Worm (Caenorhabditis elegans): Measurements from ENCODE around the gene C05C10.2.

C05C10.2 gene

DNA sequence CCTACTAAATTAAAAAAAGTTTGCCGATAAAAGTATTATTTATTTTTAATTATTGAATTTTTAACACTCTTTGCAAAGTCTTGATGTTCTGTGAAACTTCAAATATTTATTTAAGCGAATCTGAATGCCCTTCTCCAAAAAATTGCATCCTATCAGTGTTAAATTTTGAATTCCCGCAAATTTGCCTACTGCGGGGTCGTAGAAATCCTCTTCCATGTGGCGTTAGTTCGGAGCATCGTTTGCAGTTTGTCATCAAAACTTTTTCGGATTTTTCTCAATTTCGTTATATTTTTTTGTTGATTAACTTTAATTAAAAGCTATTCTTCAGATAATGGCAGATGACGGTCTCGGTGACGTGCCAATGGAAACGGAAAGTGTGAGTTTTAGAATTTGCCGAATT is 18.4 kb downstream of the C05C10.2 start, which contains the start of gene ufd-3 (continued):
- TF ChIP-seq hlh-12 (tag; optimal IDR thresholded peaks at IDR 0.05) = no peak
- TF ChIP-seq lin-26 (GFP tag; IDR thresholded peaks at IDR 0.05) = no peak
- TF ChIP-seq F57C9.4 (tag; optimal IDR thresholded peaks at IDR 0.05) = peak; percentile 55
- no peak for TF ChIP-seq F52B5.7 (tag; optimal IDR thresholded peaks at IDR 0.05)
- no peak for TF ChIP-seq gei-17 (GFP tag; optimal IDR thresholded peaks at IDR 0.05)
- TF ChIP-seq sdz-38 (tag; optimal IDR thresholded peaks at IDR 0.05) = no peak
- peak; percentile 91 for TF ChIP-seq dpl-1 (GFP tag; optimal IDR thresholded peaks at IDR 0.05)
- peak; percentile 42 for TF ChIP-seq tbp1 (GFP tag; optimal IDR thresholded peaks at IDR 0.05)
- TF ChIP-seq hmg-20 (GFP tag; IDR thresholded peaks at IDR 0.05) = no peak
- peak; percentile 53 for TF ChIP-seq xnd-1 (tag; optimal IDR thresholded peaks at IDR 0.05)
- peak; percentile 33 for TF ChIP-seq nhr-80 (tag; optimal IDR thresholded peaks at IDR 0.05)
- TF ChIP-seq F33H1.4 (GFP tag; IDR thresholded peaks at IDR 0.05) = peak; percentile 43; the same call in 1 of the 2 replicates
- TF ChIP-seq F49E8.2 (tag; optimal IDR thresholded peaks at IDR 0.05; ENCODE audit: insufficient read depth) = no peak
- peak; percentile 46 for TF ChIP-seq him-1 (tag; optimal IDR thresholded peaks at IDR 0.05)
- no peak for TF ChIP-seq hlh-26 (GFP tag; conservative IDR thresholded peaks at IDR 0.05)
- peak; percentile 65; the same call in 1 of the 2 replicates for TF ChIP-seq ztf-25 (GFP tag; IDR thresholded peaks at IDR 0.05)
- TF ChIP-seq ztf-28 (GFP tag; IDR thresholded peaks at IDR 0.05) = no peak
- TF ChIP-seq lsl-1 (GFP tag; optimal IDR thresholded peaks at IDR 0.05) = peak; percentile 54
- peak; percentile 19; the same call in 1 of the 2 replicates for TF ChIP-seq ceh-91 (GFP tag; IDR thresholded peaks at IDR 0.05)
- no peak for TF ChIP-seq Y56A3A.18 (GFP tag; IDR thresholded peaks at IDR 0.05)
- TF ChIP-seq rpc-1 (optimal IDR thresholded peaks at IDR 0.05) = no peak
- TF ChIP-seq rpc-1 (tag; optimal IDR thresholded peaks at IDR 0.05) = no peak
- TF ChIP-seq K12H6.12 (tag; optimal IDR thresholded peaks at IDR 0.05) = peak; percentile 72
- peak; percentile 25 for TF ChIP-seq F10E7.11 (tag; optimal IDR thresholded peaks at IDR 0.05)
- peak; percentile 37 for TF ChIP-seq F22D6.2 (tag; optimal IDR thresholded peaks at IDR 0.05)
- TF ChIP-seq pbrm-1 (GFP tag; IDR thresholded peaks at IDR 0.05) = peak; percentile 54; the same call in 1 of the 2 replicates
- TF ChIP-seq B0261.1 (tag; optimal IDR thresholded peaks at IDR 0.05) = no peak
- TF ChIP-seq ceh-100 (GFP tag; IDR thresholded peaks at IDR 0.05) = peak; percentile 58
- TF ChIP-seq egrh-3 (GFP tag; IDR thresholded peaks at IDR 0.05) = no peak
- TF ChIP-seq Y53F4B.3 (GFP tag; IDR thresholded peaks at IDR 0.05) = no peak
- TF ChIP-seq Y53G8AR.9 (GFP tag; conservative IDR thresholded peaks at IDR 0.05) = no peak
- TF ChIP-seq nhr-27 (tag; optimal IDR thresholded peaks at IDR 0.05) = peak; percentile 27
- TF ChIP-seq mes-4 (tag; optimal IDR thresholded peaks at IDR 0.05) = no peak
- no peak for TF ChIP-seq C06A6.2 (GFP tag; conservative IDR thresholded peaks at IDR 0.05)
- TF ChIP-seq ceh-58 (GFP tag; IDR thresholded peaks at IDR 0.05) = no peak
- TF ChIP-seq Y79H2A.3 (GFP tag; conservative IDR thresholded peaks at IDR 0.05) = 0 out of 2 replicates have a peak, but pooled peaks have one; percentile 9

DNA sequence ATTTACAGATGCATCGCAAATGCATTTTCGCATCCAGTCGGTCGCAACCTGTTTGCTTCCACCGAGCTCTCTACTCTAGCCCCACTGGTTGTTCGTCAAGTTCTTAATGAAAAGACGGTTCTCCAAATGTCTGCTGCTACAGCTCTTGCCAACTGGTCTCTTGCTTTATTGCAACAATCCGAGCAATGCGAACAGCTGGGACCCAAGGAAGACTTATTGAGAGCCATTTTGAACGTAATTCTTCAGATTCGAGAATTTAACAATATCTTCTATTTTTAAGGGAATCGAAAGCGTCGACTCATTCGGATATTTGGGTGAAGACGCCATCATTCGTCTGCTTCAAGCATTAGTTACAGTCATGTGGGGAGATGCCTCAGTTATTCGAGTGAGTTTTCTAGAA is 21.2 kb downstream of the C05C10.2 start:
- TF ChIP-seq mel-28 (tag; optimal IDR thresholded peaks at IDR 0.05; ENCODE audit: borderline replicate concordance) (no peak), rec-8 (tag; optimal IDR thresholded peaks at IDR 0.05) (no peak), atf-7 (tag; optimal IDR thresholded peaks at IDR 0.05) (no peak), lag-1 (GFP tag; IDR thresholded peaks at IDR 0.05) (no peak), him-1 (tag; optimal IDR thresholded peaks at IDR 0.05) (no peak), bed-1 (GFP tag; IDR thresholded peaks at IDR 0.05) (no peak)
